Fruit fly (Drosophila melanogaster) whole organism, prepupa: ENCODE data around the gene CG34248.

ENCODE experiments used
- CG10631 ChIP-seq: fragments of 200-800 bp; sonication (Bioruptor generic); optimal IDR thresholded peaks from 2 replicates; lab custom pipeline; 2016; ENCODE audit warnings: missing biosample characterization, missing genetic modification characterization
- CG10669 ChIP-seq: fragments of 200-800 bp; sonication (Bioruptor generic); optimal IDR thresholded peaks from 3 replicates; lab custom pipeline; 2018; ENCODE audit warnings: missing biosample characterization, mild to moderate bottlenecking, missing genetic modification characterization, moderate library complexity
- CG11902 ChIP-seq: fragments of 200-800 bp; sonication (Bioruptor generic); optimal IDR thresholded peaks from 3 replicates; lab custom pipeline; 2016; ENCODE audit warnings: missing biosample characterization, missing genetic modification characterization
- CG15336 ChIP-seq: fragments of 200-800 bp; sonication (Bioruptor generic); IDR thresholded peaks from 2 replicates; pipeline ENCODE4 v1.3.6; 2022; ENCODE audit warnings: missing biosample characterization, missing genetic modification characterization
- CG6854 ChIP-seq: fragments of 200-800 bp; sonication (Bioruptor generic); optimal IDR thresholded peaks from 2 replicates; lab custom pipeline; 2017; ENCODE audit warnings: missing biosample characterization, mild to moderate bottlenecking, missing genetic modification characterization
- CG8119 ChIP-seq: fragments of 200-800 bp; sonication (Bioruptor generic); IDR thresholded peaks from 3 replicates; pipeline ENCODE4 v1.3.6; 2022; ENCODE audit warnings: missing biosample characterization, missing genetic modification characterization
- Ets21C ChIP-seq: fragments of 200-800 bp; sonication (Bioruptor generic); optimal IDR thresholded peaks from 3 replicates; lab custom pipeline; 2016; ENCODE audit warnings: missing biosample characterization, missing genetic modification characterization
- Ets96B ChIP-seq: fragments of 200-800 bp; optimal IDR thresholded peaks from 2 replicates; lab custom pipeline; 2019; ENCODE audit warnings: missing biosample characterization, mild to moderate bottlenecking, missing genetic modification characterization, moderate library complexity
- Hr38 ChIP-seq: sonication (Bioruptor generic); optimal IDR thresholded peaks from 2 replicates; lab custom pipeline; 2016; ENCODE audit warnings: missing biosample characterization, missing genetic modification characterization
- Lpt ChIP-seq: fragments of 200-800 bp; sonication (Bioruptor generic); optimal IDR thresholded peaks from 3 replicates; lab custom pipeline; 2016; ENCODE audit warnings: missing biosample characterization, missing genetic modification characterization
- Sox102F ChIP-seq: fragments of 200-800 bp; sonication (Bioruptor generic); optimal IDR thresholded peaks from 2 replicates; lab custom pipeline; 2016; ENCODE audit warnings: missing biosample characterization, mild to moderate bottlenecking, missing genetic modification characterization
- Sox15 ChIP-seq: fragments of 200-800 bp; sonication (Bioruptor generic); optimal IDR thresholded peaks from 3 replicates; lab custom pipeline; 2016; ENCODE audit warnings: missing biosample characterization, missing genetic modification characterization
- dsx ChIP-seq: fragments of 200-800 bp; optimal IDR thresholded peaks from 3 replicates; lab custom pipeline; 2019; ENCODE audit warnings: missing biosample characterization, mild to moderate bottlenecking, missing genetic modification characterization, moderate library complexity; ENCODE audit not compliant: poor library complexity, severe bottlenecking

- no peak for TF ChIP-seq Ets96B (tag; lab: Kevin White, UChicago)
- TF ChIP-seq CG8119: peak; percentile 66
- TF ChIP-seq CG15336 (GFP tag; lab: Robert Waterston, UW): peak; percentile 82
- no peak for TF ChIP-seq Sox15 (GFP tag; lab: Kevin White, UChicago)
- TF ChIP-seq Lpt (GFP tag; lab: Kevin White, UChicago): peak; percentile 56
- peak; percentile 59 for TF ChIP-seq CG10631 (GFP tag; lab: Kevin White, UChicago)
- no peak for TF ChIP-seq Sox102F (GFP tag; lab: Kevin White, UChicago)
- no peak for TF ChIP-seq CG6854
- no peak for TF ChIP-seq CG11902 (GFP tag; lab: Kevin White, UChicago)
- no peak for TF ChIP-seq Hr38 (GFP tag; lab: Kevin White, UChicago)
- TF ChIP-seq CG10669 (GFP tag; lab: Kevin White, UChicago): no peak
- TF ChIP-seq Ets21C (GFP tag; lab: Kevin White, UChicago): no peak
- no peak for TF ChIP-seq dsx (GFP tag; lab: Kevin White, UChicago)
These were observed 39.3 kb upstream of the CG34248 start for dm6 chr3L:16309972-16310371.
